Worm (Caenorhabditis elegans) whole organism, L1 larva: Measurements from ENCODE around the gene cyn-2.

ENCODE experiments used
- skn-1 ChIP-seq: fragments of 150-350 bp; optimal IDR thresholded peaks from 2 replicates; lab custom pipeline; 2014; ENCODE audit warnings: missing biosample characterization, missing genetic modification characterization
- tbx-2 ChIP-seq: sonication (generic microtip); optimal IDR thresholded peaks from 2 replicates; lab custom pipeline; 2016; ENCODE audit warnings: missing genetic modification characterization, missing compliant biosample characterization

DNA sequence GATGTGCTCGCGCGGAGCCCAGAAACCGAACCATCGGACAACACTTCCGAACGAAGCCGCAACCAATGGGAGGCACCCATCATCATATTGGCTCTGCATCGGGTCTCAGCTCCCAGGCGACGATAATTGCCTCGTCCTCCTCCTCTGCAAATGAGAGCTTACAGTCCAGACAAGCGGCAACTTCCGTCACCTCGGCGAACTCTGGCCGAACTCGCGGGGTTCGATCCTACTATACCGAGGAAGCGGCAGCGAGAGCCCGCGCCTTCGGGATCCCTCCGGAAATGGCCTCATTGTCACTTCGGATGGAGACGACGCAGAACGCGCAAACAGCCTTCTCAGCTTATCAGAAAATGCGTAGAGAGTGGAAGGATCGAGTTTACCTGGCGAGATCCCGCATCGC is 37.5 kb upstream of the cyn-2 start:
- TF ChIP-seq tbx-2, result no peak
- no peak for TF ChIP-seq skn-1 (tag; lab: Kevin White, UChicago)
